Worm (Caenorhabditis elegans): Measurements from ENCODE around the gene nlt-1.

DNA sequence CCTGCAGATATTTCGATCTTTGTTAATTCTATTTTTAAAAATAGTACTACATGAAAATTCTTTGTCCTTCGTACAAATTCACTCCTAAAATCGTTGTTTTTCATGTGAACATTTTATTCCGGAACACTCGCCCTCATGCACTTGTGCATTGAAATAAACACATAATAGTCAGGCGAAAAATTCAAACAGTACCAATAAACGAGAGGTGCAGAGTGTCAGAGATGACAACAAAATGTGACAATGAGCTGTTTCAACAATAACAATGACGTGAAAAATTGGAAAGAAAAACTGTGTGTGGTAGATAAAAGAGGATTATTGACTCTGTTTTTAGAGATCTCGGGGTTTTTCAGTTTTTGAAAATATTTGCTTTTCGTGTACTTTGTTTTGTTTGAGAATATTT, 27.3 kb upstream of the nlt-1 start, which contains the start of gene F52H3.6:
- no peak for TF ChIP-seq him-1 (tag; optimal IDR thresholded peaks at IDR 0.05)
- TF ChIP-seq W03F9.2 (tag; optimal IDR thresholded peaks at IDR 0.05): no peak
- TF ChIP-seq dao-5 (tag; optimal IDR thresholded peaks at IDR 0.05): no peak

Measured in whole organism, L4/young adult.